Worm (Caenorhabditis elegans) whole organism, L4/young adult: ENCODE results near the gene mpz-5.

Experiments used
- W03F9.2 ChIP-seq: fragments of 150-350 bp; optimal IDR thresholded peaks from 2 replicates; lab custom pipeline; 2014; ENCODE audit warnings: missing biosample characterization, missing genetic modification characterization
- him-1 ChIP-seq: sonication (generic microtip); optimal IDR thresholded peaks from 2 replicates; lab custom pipeline; 2016; ENCODE audit warnings: missing genotype, missing genetic modification reagents, missing genetic modification characterization, missing compliant biosample characterization

DNA sequence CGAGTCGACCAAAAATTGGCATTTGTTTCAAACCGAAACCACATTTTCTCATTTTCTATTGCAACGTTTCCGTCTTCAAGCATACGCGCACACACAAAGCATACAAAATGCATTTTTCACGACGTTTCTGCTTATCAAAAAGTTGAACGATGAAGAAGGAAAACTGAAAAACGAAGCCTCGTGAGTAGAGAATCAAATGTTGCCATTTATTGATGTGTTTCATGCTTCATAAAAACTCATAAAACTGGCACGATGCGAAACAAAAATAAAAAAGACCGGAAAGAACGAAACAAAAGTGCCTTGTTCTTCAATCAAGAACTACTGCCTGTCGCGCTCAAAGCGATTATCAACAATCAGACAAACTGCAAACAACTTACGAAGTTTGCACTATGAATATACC, 46.8 kb upstream of the mpz-5 start:
- no peak for TF ChIP-seq him-1 (tag; lab: Kevin White, UChicago)
- no peak for TF ChIP-seq W03F9.2
